In genomic region chr2L:4023312-4023926, dm6 we compare ENCODE assay signal across 2 fruit fly cellular contexts.
A peak's percentile ranks its signal among the peaks of the same experiment; 100 is the strongest.
TF ChIP-seq lines count a peak whose summit lies in the region.

No protein-coding gene starts in this region.

- TF ChIP-seq CTCF in whole organism, embryonic (GFP tag; optimal IDR thresholded peaks at IDR 0.05; lab: Kevin White, UChicago) = no peak

TF ChIP-seq in whole organism, embryonic, 481 proteins besides CTCF, POLR2A, EP300 and RAD21:
- peak; percentile 30; the same call in 1 of the 2 replicates for TF ChIP-seq bbx (GFP tag; IDR thresholded peaks at IDR 0.05; lab: Robert Waterston, UW; ENCODE audit: partially characterized antibody)
- no peak for TF ChIP-seq Sox102F (GFP tag; optimal IDR thresholded peaks at IDR 0.05; lab: Kevin White, UChicago)
- TF ChIP-seq Med (GFP tag; lab: Kevin White, UChicago) = peak; percentile 24
- peak; percentile 16 for TF ChIP-seq nerfin-1 (tag; optimal IDR thresholded peaks at IDR 0.05; lab: Kevin White, UChicago)
- TF ChIP-seq Ets65A (GFP tag; lab: Kevin White, UChicago) = peak; percentile 81
- peak; percentile 56 for TF ChIP-seq crol (GFP tag; IDR thresholded peaks at IDR 0.05; lab: Robert Waterston, UW)
- TF ChIP-seq CG1832 (GFP tag; optimal IDR thresholded peaks at IDR 0.05; lab: Kevin White, UChicago) = no peak
- peak; percentile 72 for TF ChIP-seq scrt (GFP tag; optimal IDR thresholded peaks at IDR 0.05; lab: Kevin White, UChicago)
- TF ChIP-seq CG10959 (GFP tag; IDR thresholded peaks at IDR 0.05; lab: Robert Waterston, UW) = peak; percentile 32; the same call in 1 of the 2 replicates
- TF ChIP-seq Fer1 (GFP tag; optimal IDR thresholded peaks at IDR 0.05; lab: Kevin White, UChicago) = peak; percentile 25
- TF ChIP-seq pros (GFP tag; optimal IDR thresholded peaks at IDR 0.05; lab: Kevin White, UChicago) = peak; percentile 98
- 0 out of 3 replicates have a peak, but pooled peaks have one; percentile 40 for TF ChIP-seq mld (GFP tag; IDR thresholded peaks at IDR 0.05; lab: Robert Waterston, UW; ENCODE audit: partially characterized antibody)
- no peak for TF ChIP-seq tin (GFP tag; optimal IDR thresholded peaks at IDR 0.05; lab: Kevin White, UChicago)
- peak; percentile 69 for TF ChIP-seq sens (GFP tag; lab: Kevin White, UChicago)
- peak; percentile 45 for TF ChIP-seq kni (GFP tag; optimal IDR thresholded peaks at IDR 0.05; lab: Kevin White, UChicago)
- no peak for TF ChIP-seq CG1792 (GFP tag; optimal IDR thresholded peaks at IDR 0.05; lab: Kevin White, UChicago)
- peak in 1 of 2 experiments; percentile 33 for TF ChIP-seq tll (GFP tag; optimal IDR thresholded peaks at IDR 0.05; lab: Kevin White, UChicago)
- TF ChIP-seq ase (GFP tag; IDR thresholded peaks at IDR 0.05; lab: Robert Waterston, UW) = 0 out of 3 replicates have a peak, but pooled peaks have one; percentile 19
- TF ChIP-seq CG3065 (GFP tag; optimal IDR thresholded peaks at IDR 0.05; lab: Kevin White, UChicago) = no peak
- peak; percentile 38 for TF ChIP-seq abd-A (tag; optimal IDR thresholded peaks at IDR 0.05; lab: Kevin White, UChicago)
- TF ChIP-seq chinmo (GFP tag; IDR thresholded peaks at IDR 0.05; lab: Robert Waterston, UW; ENCODE audit: partially characterized antibody) = 0 out of 4 replicates have a peak, but pooled peaks have one; percentile 34
TF ChIP-seq in whole organism, embryonic: peak in this region for 16.

TF ChIP-seq in whole organism, prepupa, 60 proteins besides CTCF, POLR2A, EP300 and RAD21:
- TF ChIP-seq CG31627 (GFP tag; optimal IDR thresholded peaks at IDR 0.05; lab: Kevin White, UChicago) (no peak), CG4318 (GFP tag; optimal IDR thresholded peaks at IDR 0.05; lab: Kevin White, UChicago) (no peak), CG9139 (GFP tag; optimal IDR thresholded peaks at IDR 0.05; lab: Kevin White, UChicago) (no peak), Gug (GFP tag; IDR thresholded peaks at IDR 0.05; lab: Robert Waterston, UW) (no peak), CG10631 (GFP tag; optimal IDR thresholded peaks at IDR 0.05; lab: Kevin White, UChicago) (no peak), CG11294 (GFP tag; IDR thresholded peaks at IDR 0.05; lab: Robert Waterston, UW) (no peak), fkh (GFP tag; optimal IDR thresholded peaks at IDR 0.05; lab: Kevin White, UChicago) (no peak), Hr38 (GFP tag; optimal IDR thresholded peaks at IDR 0.05; lab: Kevin White, UChicago) (no peak), fd59A (GFP tag; optimal IDR thresholded peaks at IDR 0.05; lab: Kevin White, UChicago) (no peak), ss (GFP tag; optimal IDR thresholded peaks at IDR 0.05; lab: Kevin White, UChicago) (peak in 1 of 2 experiments; percentile 18), svp (GFP tag; lab: Kevin White, UChicago) (peak; percentile 64)
TF ChIP-seq in whole organism, prepupa: peak in this region for 2.
